Fruit fly (Drosophila melanogaster) ovary, adult (tissue): ENCODE measurements around the gene Srp9.

ENCODE experiments used
- CG17801 ChIP-seq: fragments of 200-800 bp; optimal IDR thresholded peaks from 2 replicates; lab custom pipeline; 2019; ENCODE audit warnings: missing biosample characterization, mild to moderate bottlenecking, missing genetic modification characterization, moderate library complexity; ENCODE audit not compliant: partially characterized antibody

The Srp9 gene

DNA sequence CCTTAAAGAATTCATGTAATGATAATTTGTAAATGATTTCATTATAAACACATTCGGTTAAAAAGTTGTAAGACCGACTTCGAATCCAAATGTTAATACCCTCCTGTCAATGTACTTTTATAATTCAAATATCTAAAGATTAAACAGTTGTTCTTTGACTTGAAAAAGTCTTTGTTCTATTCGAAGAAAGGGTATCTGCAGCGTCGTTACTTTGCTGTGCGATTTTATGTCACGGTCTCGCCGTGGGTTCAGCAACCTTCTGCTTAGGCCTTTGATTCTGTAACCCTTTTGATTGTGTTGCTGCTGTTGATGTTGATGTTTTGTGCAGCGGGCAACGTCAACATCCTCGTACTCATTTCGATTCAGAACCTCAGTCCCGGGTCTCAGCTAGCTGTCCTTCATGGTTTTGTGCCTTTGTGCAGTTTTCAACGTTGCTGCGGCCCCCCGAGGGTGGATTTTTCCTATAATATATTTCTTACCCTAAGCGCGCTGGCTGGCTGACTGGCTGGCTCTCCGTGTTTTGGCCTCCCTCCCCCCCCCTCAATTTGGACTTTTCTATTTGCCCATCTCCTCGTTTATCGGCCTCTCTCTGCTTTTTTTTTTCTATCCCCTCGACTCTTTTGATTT, 45.2 kb downstream of the Srp9 start:
- no peak for TF ChIP-seq CG17801 (GFP tag; lab: Kevin White, UChicago)

DNA sequence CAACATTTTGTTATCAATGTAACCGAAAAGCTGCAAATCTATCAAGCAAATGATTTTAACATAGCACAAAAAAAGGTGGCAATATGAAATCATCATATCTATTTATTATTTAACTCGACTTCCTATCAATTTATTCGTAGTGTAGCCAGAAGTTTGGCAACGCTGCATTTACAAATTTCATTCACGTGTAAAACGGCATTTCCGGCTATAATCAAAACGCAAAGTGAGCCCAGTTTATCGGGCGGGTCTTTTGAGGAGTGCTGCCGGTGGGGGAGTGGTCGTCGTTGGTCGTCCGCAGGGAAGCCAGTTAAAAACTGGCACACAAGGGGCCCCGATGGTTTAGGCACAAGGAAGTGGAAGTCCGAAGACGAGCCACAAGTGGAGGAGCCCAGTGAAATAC, 45.8 kb downstream of the Srp9 start:
- no peak for TF ChIP-seq CG17801 (GFP tag; lab: Kevin White, UChicago)

DNA sequence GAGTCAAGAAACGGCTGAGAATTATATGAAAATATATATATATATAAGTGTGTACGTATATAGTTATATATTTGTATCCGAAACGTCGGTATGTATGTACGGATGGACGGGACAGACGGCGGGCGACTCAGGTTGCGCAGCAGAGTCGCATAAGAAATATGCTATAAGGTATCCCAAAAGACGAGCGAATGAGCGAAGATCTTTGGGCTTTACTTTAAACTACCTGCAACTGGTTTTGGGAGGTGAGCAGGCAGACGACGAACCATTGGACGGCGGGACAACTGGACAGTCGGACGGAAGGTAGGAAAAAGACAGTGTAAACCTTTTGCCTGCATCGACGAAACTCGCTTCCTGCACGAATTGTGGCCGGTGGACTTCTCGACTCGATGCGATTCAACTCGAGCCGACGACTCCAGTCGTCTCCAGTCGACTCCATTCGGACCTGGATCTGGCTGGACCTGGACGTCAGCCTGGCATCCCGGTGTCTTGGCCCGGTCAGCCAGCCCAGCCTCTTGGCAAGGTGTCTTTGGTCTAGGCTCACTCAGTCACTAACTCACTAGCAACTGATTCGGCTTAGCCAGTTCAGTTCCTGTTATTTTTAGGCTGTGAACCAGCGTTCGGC, 47.5 kb downstream of the Srp9 start:
- no peak for TF ChIP-seq CG17801 (GFP tag; lab: Kevin White, UChicago)

DNA sequence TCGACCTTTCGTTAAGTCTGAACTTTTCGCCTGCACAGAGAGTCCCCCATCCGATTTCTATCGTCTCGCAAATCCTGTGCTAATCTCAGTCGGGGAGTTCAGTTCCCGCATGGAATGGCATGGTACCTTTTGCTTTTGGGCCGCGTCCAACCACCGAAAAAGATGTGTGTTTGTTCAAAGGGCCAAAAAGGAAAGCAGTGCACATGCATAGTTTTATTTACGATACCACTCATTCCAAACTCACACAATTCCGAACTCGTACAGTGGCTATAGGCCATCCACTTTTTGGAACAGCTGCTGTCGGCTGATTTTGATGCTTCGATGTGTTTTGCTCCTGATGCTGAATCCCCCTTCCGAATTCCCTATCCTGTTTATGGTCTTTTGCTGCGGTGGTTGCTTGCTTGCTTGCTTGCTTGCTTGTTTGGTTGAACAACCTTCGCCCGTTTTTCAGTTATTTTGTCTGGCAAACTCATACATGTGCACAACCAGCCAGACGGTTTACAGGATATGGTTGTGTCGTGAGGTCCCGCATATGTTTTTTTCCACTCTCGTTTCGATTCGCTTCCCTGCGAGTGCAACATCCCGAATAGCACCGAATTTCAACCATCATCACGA, 48.6 kb downstream of the Srp9 start:
- TF ChIP-seq CG17801 (GFP tag; lab: Kevin White, UChicago) = no peak
